Worm (Caenorhabditis elegans) whole organism, early embryonic: Measurements from ENCODE around the gene nhr-111.

Experiments used
- B0310.2 ChIP-seq: sonication (generic microtip); optimal IDR thresholded peaks from 2 replicates; lab custom pipeline; 2016; ENCODE audit warnings: mild to moderate bottlenecking, missing genetic modification characterization, missing compliant biosample characterization
- F13C5.2 ChIP-seq: sonication (generic microtip); optimal IDR thresholded peaks from 2 replicates; lab custom pipeline; 2017; ENCODE audit warnings: mild to moderate bottlenecking, missing genetic modification characterization, inconsistent platforms, missing compliant biosample characterization
- aly-1 ChIP-seq: sonication (generic microtip); optimal IDR thresholded peaks from 2 replicates; lab custom pipeline; 2016; ENCODE audit warnings: missing genetic modification characterization, missing compliant biosample characterization
- ama-1 ChIP-seq: fragments of 150-350 bp; optimal IDR thresholded peaks from 2 replicates; lab custom pipeline; 2014
- ceh-36 ChIP-seq: sonication (generic microtip); optimal IDR thresholded peaks from 2 replicates; lab custom pipeline; 2016; ENCODE audit warnings: missing genetic modification characterization, inconsistent platforms, missing compliant biosample characterization
- ets-7 ChIP-seq: sonication (generic microtip); optimal IDR thresholded peaks from 2 replicates; lab custom pipeline; 2016; ENCODE audit warnings: missing genotype, missing genetic modification characterization, missing compliant biosample characterization
- flt-1 ChIP-seq: fragments of 200-800 bp; sonication (Bioruptor generic); IDR thresholded peaks from 2 replicates; pipeline ENCODE4 v1.3.6; 2022; ENCODE audit warnings: missing genetic modification characterization, missing compliant biosample characterization
- hmbx-1 ChIP-seq: sonication (generic microtip); optimal IDR thresholded peaks from 2 replicates; lab custom pipeline; 2016; ENCODE audit warnings: mild to moderate bottlenecking, missing genetic modification characterization, missing compliant biosample characterization
- hmg-4 ChIP-seq: fragments of 200-800 bp; sonication (Bioruptor generic); optimal IDR thresholded peaks from 2 replicates; lab custom pipeline; 2018; ENCODE audit warnings: mild to moderate bottlenecking, missing genetic modification characterization, missing compliant biosample characterization
- sea-1 ChIP-seq: fragments of 200-800 bp; sonication (Bioruptor generic); conservative IDR thresholded peaks from 2 replicates; pipeline ENCODE4 v1.3.6; 2022; ENCODE audit warnings: missing genetic modification characterization, missing compliant biosample characterization
- tbx-11 ChIP-seq: fragments of 200-800 bp; sonication (Bioruptor generic); IDR thresholded peaks from 2 replicates; pipeline ENCODE4 v1.3.6; 2022; ENCODE audit warnings: missing genetic modification characterization, missing compliant biosample characterization
- tbx-37 ChIP-seq: fragments of 200-800 bp; sonication (Bioruptor generic); conservative IDR thresholded peaks from 2 replicates; pipeline ENCODE4 v1.3.6; 2022; ENCODE audit warnings: missing genetic modification reagents, missing genetic modification characterization, missing compliant biosample characterization
- tra-4 ChIP-seq: sonication (generic microtip); optimal IDR thresholded peaks from 2 replicates; lab custom pipeline; 2017; ENCODE audit warnings: missing genetic modification characterization, missing compliant biosample characterization

- no peak for TF ChIP-seq sea-1 (GFP tag; lab: Robert Waterston, UW)
- TF ChIP-seq F13C5.2 = no peak
- TF ChIP-seq tbx-37 (GFP tag; lab: Robert Waterston, UW) = no peak
- no peak for TF ChIP-seq tra-4 (tag; lab: Kevin White, UChicago)
- no peak for TF ChIP-seq B0310.2
- TF ChIP-seq flt-1 = no peak
- no peak for TF ChIP-seq hmbx-1 (tag; lab: Kevin White, UChicago)
- TF ChIP-seq hmg-4 = no peak
- TF ChIP-seq ama-1 (lab: Kevin White, UChicago) = no peak
- no peak for TF ChIP-seq tbx-11
- no peak for TF ChIP-seq ets-7 (tag; lab: Kevin White, UChicago)
- TF ChIP-seq ceh-36 (tag; lab: Kevin White, UChicago) = no peak
- no peak for TF ChIP-seq aly-1
Measured at ce11 chrV:16129116-16129515, 4.5 kb upstream of the nhr-111 start.
